Fruit fly (Drosophila melanogaster): ENCODE data around the gene CG17109.

DNA sequence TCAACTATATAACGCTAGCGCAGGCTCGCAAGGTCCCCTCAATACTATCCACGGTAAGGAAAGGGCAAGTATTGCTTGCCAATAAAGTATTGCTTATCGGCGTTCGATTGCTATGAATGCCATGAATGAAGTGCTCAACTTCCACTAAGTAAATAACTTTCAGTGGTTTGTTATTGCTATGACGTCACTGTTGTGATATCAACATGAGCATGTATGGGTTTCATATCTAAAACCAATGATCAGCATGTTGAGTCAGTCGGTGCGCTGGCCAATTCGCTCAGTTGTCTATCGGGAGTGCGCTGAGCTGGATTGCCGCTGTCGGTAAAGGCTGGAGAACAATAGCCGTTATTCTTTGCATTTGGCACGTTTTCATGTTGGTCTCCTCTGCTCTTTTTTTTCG lies 25.4 kb downstream of the CG17109 start:
- TF ChIP-seq EcR (GFP tag; optimal IDR thresholded peaks at IDR 0.05) (no peak), CG32121 (GFP tag; IDR thresholded peaks at IDR 0.05) (no peak), CG14655 (GFP tag; optimal IDR thresholded peaks at IDR 0.05) (no peak), CG15710 (tag; optimal IDR thresholded peaks at IDR 0.05) (no peak)
